Fruit fly (Drosophila melanogaster) whole organism, prepupa: Measurements from ENCODE around the gene CG32066.

Experiments used
- CG10631 ChIP-seq: fragments of 200-800 bp; sonication (Bioruptor generic); optimal IDR thresholded peaks from 2 replicates; lab custom pipeline; 2016; ENCODE audit warnings: missing biosample characterization, missing genetic modification characterization
- CG10669 ChIP-seq: fragments of 200-800 bp; sonication (Bioruptor generic); optimal IDR thresholded peaks from 3 replicates; lab custom pipeline; 2018; ENCODE audit warnings: missing biosample characterization, mild to moderate bottlenecking, missing genetic modification characterization, moderate library complexity
- CG11762 ChIP-seq: fragments of 200-800 bp; sonication (Bioruptor generic); optimal IDR thresholded peaks from 3 replicates; lab custom pipeline; 2016; ENCODE audit warnings: missing biosample characterization, missing genetic modification characterization; ENCODE audit not compliant: insufficient read depth
- CG11902 ChIP-seq: fragments of 200-800 bp; sonication (Bioruptor generic); optimal IDR thresholded peaks from 3 replicates; lab custom pipeline; 2016; ENCODE audit warnings: missing biosample characterization, missing genetic modification characterization
- CG1621 ChIP-seq: fragments of 200-800 bp; sonication (Bioruptor generic); optimal IDR thresholded peaks from 3 replicates; lab custom pipeline; 2018; ENCODE audit warnings: missing biosample characterization, mild to moderate bottlenecking, missing genetic modification characterization
- CG16779 ChIP-seq: fragments of 200-800 bp; sonication (Bioruptor generic); optimal IDR thresholded peaks from 3 replicates; lab custom pipeline; 2017; ENCODE audit warnings: missing biosample characterization, mild to moderate bottlenecking, missing genetic modification characterization
- CG3032 ChIP-seq: fragments of 200-800 bp; optimal IDR thresholded peaks from 2 replicates; lab custom pipeline; 2019; ENCODE audit warnings: missing biosample characterization, mild to moderate bottlenecking, missing genetic modification characterization, moderate library complexity
- CG32006 ChIP-seq: fragments of 200-800 bp; sonication (Bioruptor generic); optimal IDR thresholded peaks from 3 replicates; lab custom pipeline; 2017; ENCODE audit warnings: missing biosample characterization, mild to moderate bottlenecking, missing genetic modification characterization
- CG4318 ChIP-seq: fragments of 200-800 bp; sonication (Bioruptor generic); optimal IDR thresholded peaks from 3 replicates; lab custom pipeline; 2017; ENCODE audit warnings: missing biosample characterization, mild to moderate bottlenecking, missing genetic modification characterization
- CG6163 ChIP-seq: fragments of 200-800 bp; sonication (Bioruptor generic); IDR thresholded peaks from 3 replicates; pipeline ENCODE4 v1.3.6; 2022; ENCODE audit warnings: missing biosample characterization, missing genetic modification characterization
- CG6276 ChIP-seq: fragments of 200-800 bp; sonication (Bioruptor generic); optimal IDR thresholded peaks from 2 replicates; lab custom pipeline; 2017; ENCODE audit warnings: missing biosample characterization, mild to moderate bottlenecking, missing genetic modification characterization
- CG6792 ChIP-seq: fragments of 200-800 bp; sonication (Bioruptor generic); optimal IDR thresholded peaks from 3 replicates; lab custom pipeline; 2016; ENCODE audit warnings: missing biosample characterization, missing genetic modification characterization
- CG6854 ChIP-seq: fragments of 200-800 bp; sonication (Bioruptor generic); optimal IDR thresholded peaks from 2 replicates; lab custom pipeline; 2017; ENCODE audit warnings: missing biosample characterization, mild to moderate bottlenecking, missing genetic modification characterization
- CG7368 ChIP-seq: fragments of 200-800 bp; sonication (Bioruptor generic); optimal IDR thresholded peaks from 3 replicates; lab custom pipeline; 2016; ENCODE audit warnings: missing biosample characterization, missing genetic modification characterization
- CG8119 ChIP-seq: fragments of 200-800 bp; sonication (Bioruptor generic); IDR thresholded peaks from 3 replicates; pipeline ENCODE4 v1.3.6; 2022; ENCODE audit warnings: missing biosample characterization, missing genetic modification characterization
- CG9139 ChIP-seq: fragments of 200-800 bp; sonication (Bioruptor generic); optimal IDR thresholded peaks from 3 replicates; lab custom pipeline; 2017; ENCODE audit warnings: missing biosample characterization, mild to moderate bottlenecking, missing genetic modification characterization
- Eip93F ChIP-seq: fragments of 200-800 bp; sonication (Bioruptor generic); optimal IDR thresholded peaks from 2 replicates; lab custom pipeline; 2016; ENCODE audit warnings: missing biosample characterization, mild to moderate bottlenecking, missing genetic modification characterization
- Ets21C ChIP-seq: fragments of 200-800 bp; sonication (Bioruptor generic); optimal IDR thresholded peaks from 3 replicates; lab custom pipeline; 2016; ENCODE audit warnings: missing biosample characterization, missing genetic modification characterization
- Ets96B ChIP-seq: fragments of 200-800 bp; optimal IDR thresholded peaks from 2 replicates; lab custom pipeline; 2019; ENCODE audit warnings: missing biosample characterization, mild to moderate bottlenecking, missing genetic modification characterization, moderate library complexity
- Hr38 ChIP-seq: sonication (Bioruptor generic); optimal IDR thresholded peaks from 2 replicates; lab custom pipeline; 2016; ENCODE audit warnings: missing biosample characterization, missing genetic modification characterization
- Hr39 ChIP-seq: fragments of 200-800 bp; sonication (Bioruptor generic); optimal IDR thresholded peaks from 2 replicates; lab custom pipeline; 2016; ENCODE audit warnings: missing biosample characterization, missing genetic modification characterization
- Lpt ChIP-seq: fragments of 200-800 bp; sonication (Bioruptor generic); optimal IDR thresholded peaks from 3 replicates; lab custom pipeline; 2016; ENCODE audit warnings: missing biosample characterization, missing genetic modification characterization
- OdsH ChIP-seq: fragments of 200-800 bp; sonication (Bioruptor generic); optimal IDR thresholded peaks from 3 replicates; lab custom pipeline; 2016; ENCODE audit warnings: missing biosample characterization, missing genetic modification characterization
- Sox102F ChIP-seq: fragments of 200-800 bp; sonication (Bioruptor generic); optimal IDR thresholded peaks from 2 replicates; lab custom pipeline; 2016; ENCODE audit warnings: missing biosample characterization, mild to moderate bottlenecking, missing genetic modification characterization
- Sox14 ChIP-seq: fragments of 200-800 bp; sonication (Bioruptor generic); optimal IDR thresholded peaks from 3 replicates; lab custom pipeline; 2016; ENCODE audit warnings: missing biosample characterization, missing genetic modification characterization
- Sox15 ChIP-seq: fragments of 200-800 bp; sonication (Bioruptor generic); optimal IDR thresholded peaks from 3 replicates; lab custom pipeline; 2016; ENCODE audit warnings: missing biosample characterization, missing genetic modification characterization
- cyc ChIP-seq: fragments of 200-800 bp; sonication (Bioruptor generic); optimal IDR thresholded peaks from 3 replicates; lab custom pipeline; 2016; ENCODE audit warnings: missing biosample characterization, missing genetic modification characterization
- dac ChIP-seq: fragments of 200-800 bp; sonication (Bioruptor generic); optimal IDR thresholded peaks from 2 replicates; lab custom pipeline; 2017; ENCODE audit warnings: missing biosample characterization, mild to moderate bottlenecking, missing genetic modification characterization
- dsx ChIP-seq: fragments of 200-800 bp; optimal IDR thresholded peaks from 3 replicates; lab custom pipeline; 2019; ENCODE audit warnings: missing biosample characterization, mild to moderate bottlenecking, missing genetic modification characterization, moderate library complexity; ENCODE audit not compliant: poor library complexity, severe bottlenecking
- eg ChIP-seq: fragments of 200-800 bp; sonication (Bioruptor generic); IDR thresholded peaks from 3 replicates; pipeline ENCODE4 v1.3.6; 2022; ENCODE audit warnings: missing biosample characterization, missing genetic modification characterization
- esn ChIP-seq: fragments of 200-800 bp; sonication (Bioruptor generic); optimal IDR thresholded peaks from 2 replicates; lab custom pipeline; 2016; ENCODE audit warnings: missing biosample characterization, mild to moderate bottlenecking, missing genetic modification characterization, moderate library complexity
- fd85E ChIP-seq: fragments of 200-800 bp; sonication (Bioruptor generic); optimal IDR thresholded peaks from 3 replicates; lab custom pipeline; 2016; ENCODE audit warnings: missing biosample characterization, missing genetic modification characterization
- fkh ChIP-seq: fragments of 200-800 bp; sonication (Bioruptor generic); optimal IDR thresholded peaks from 3 replicates; lab custom pipeline; 2017; ENCODE audit warnings: missing biosample characterization, mild to moderate bottlenecking, missing genetic modification characterization, moderate library complexity
- lz ChIP-seq: fragments of 200-800 bp; sonication (Bioruptor generic); optimal IDR thresholded peaks from 3 replicates; lab custom pipeline; 2016; ENCODE audit warnings: missing biosample characterization, missing genetic modification characterization
- net ChIP-seq: fragments of 200-800 bp; sonication (Bioruptor generic); optimal IDR thresholded peaks from 3 replicates; lab custom pipeline; 2016; ENCODE audit warnings: missing biosample characterization, missing genetic modification characterization
- pdm3 ChIP-seq: fragments of 200-800 bp; sonication (Bioruptor generic); optimal IDR thresholded peaks from 3 replicates; lab custom pipeline; 2016; ENCODE audit warnings: missing biosample characterization, missing genetic modification characterization
- spab ChIP-seq: fragments of 200-800 bp; sonication (Bioruptor generic); optimal IDR thresholded peaks from 2 replicates; lab custom pipeline; 2017; ENCODE audit warnings: missing biosample characterization, mild to moderate bottlenecking, missing genetic modification characterization, missing genetic modification reagents
- ss ChIP-seq, 2 experiments: fragments of 200-800 bp; sonication (Bioruptor generic); optimal IDR thresholded peaks; 2 replicates in 1 of 2; 3 replicates in 1 of 2; lab custom pipeline; 2017 to 2018; ENCODE audit warnings: mild to moderate bottlenecking in 2 of 2, missing biosample characterization in 2 of 2, missing genetic modification characterization in 2 of 2, moderate library complexity in 1 of 2
- svp ChIP-seq: fragments of 200-800 bp; sonication (Bioruptor generic); peaks from one replicate; lab custom pipeline; 2016; ENCODE audit warnings: missing biosample characterization, missing genetic modification characterization
- topi ChIP-seq: fragments of 200-800 bp; sonication (Bioruptor generic); optimal IDR thresholded peaks from 3 replicates; lab custom pipeline; 2016; ENCODE audit warnings: missing biosample characterization, missing genetic modification characterization
- vri ChIP-seq: fragments of 200-800 bp; sonication (Bioruptor generic); optimal IDR thresholded peaks from 3 replicates; lab custom pipeline; 2016; ENCODE audit warnings: missing biosample characterization, mild to moderate bottlenecking, missing genetic modification characterization

Gene CG32066

DNA sequence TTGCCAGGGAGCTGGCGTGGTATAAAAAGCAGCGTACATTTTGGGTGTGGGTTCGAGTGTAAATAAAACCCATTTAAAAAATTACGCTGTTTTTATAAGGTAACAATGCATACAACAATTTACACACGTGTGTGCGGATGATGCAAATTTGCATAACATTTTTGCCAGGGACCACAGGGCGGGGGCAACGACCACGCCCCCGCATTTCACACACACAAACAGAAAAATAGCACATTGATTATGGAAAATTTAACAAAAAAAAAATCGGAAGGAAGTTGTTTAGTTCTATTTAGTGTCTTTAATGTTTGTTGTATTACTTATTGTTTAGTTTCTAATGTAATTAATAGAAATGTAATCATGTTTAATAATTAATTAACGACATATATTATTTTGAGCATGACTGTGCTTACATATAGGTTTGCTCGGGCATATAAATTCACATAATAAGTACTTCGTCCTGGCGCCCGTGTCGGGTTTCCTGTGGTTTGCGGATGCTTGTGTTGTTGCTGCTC is 43.7 kb upstream of the CG32066 start (continued):
- no peak for TF ChIP-seq vri
- no peak for TF ChIP-seq Sox14 (GFP tag; lab: Kevin White, UChicago)
- TF ChIP-seq CG10669 (GFP tag; lab: Kevin White, UChicago): peak; percentile 34
- peak; percentile 51; the same call in 1 of the 3 replicates for TF ChIP-seq CG6163 (GFP tag; lab: Robert Waterston, UW)
- TF ChIP-seq esn (GFP tag; lab: Kevin White, UChicago): peak; percentile 30
- no peak for TF ChIP-seq Sox15 (GFP tag; lab: Kevin White, UChicago)
- peak; percentile 23 for TF ChIP-seq OdsH
- TF ChIP-seq fd85E (GFP tag; lab: Kevin White, UChicago): no peak
- TF ChIP-seq spab (GFP tag; lab: Kevin White, UChicago): peak; percentile 30
- TF ChIP-seq CG6854 (GFP tag; lab: Kevin White, UChicago): no peak
- TF ChIP-seq CG1621 (tag; lab: Kevin White, UChicago): no peak
- TF ChIP-seq dsx (GFP tag; lab: Kevin White, UChicago): no peak
- TF ChIP-seq Ets21C (GFP tag; lab: Kevin White, UChicago): no peak
- no peak for TF ChIP-seq dac (GFP tag; lab: Kevin White, UChicago)
- TF ChIP-seq CG11902 (GFP tag; lab: Kevin White, UChicago): no peak
- no peak for TF ChIP-seq CG11762 (GFP tag; lab: Kevin White, UChicago)
- TF ChIP-seq CG10631 (GFP tag; lab: Kevin White, UChicago): peak; percentile 11

- no peak for TF ChIP-seq cyc (GFP tag; lab: Kevin White, UChicago)
Observed at dm6 chr3L:10702216-10702615, 41.4 kb upstream of the CG32066 start.

DNA sequence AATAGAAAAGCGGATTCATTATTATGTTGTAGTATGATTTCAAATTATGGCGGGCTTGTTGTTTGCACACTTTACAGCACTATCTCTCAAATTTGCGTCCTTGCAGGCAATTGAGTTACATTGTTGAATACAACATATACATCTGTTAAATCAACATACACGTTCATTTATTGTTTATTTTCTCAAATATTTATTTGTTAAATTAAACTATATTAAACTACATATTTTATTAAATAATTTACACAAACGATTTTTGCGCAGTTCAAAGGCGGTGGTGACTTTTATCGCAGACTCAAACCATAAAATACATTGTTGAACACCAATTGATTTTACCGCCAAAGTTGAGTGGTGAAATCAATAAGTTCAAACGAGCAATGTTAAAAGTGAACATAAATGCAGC is 37.4 kb upstream of the CG32066 start:
- TF ChIP-seq CG6276 (GFP tag; lab: Kevin White, UChicago): no peak
- no peak for TF ChIP-seq CG8119
- TF ChIP-seq cyc (GFP tag; lab: Kevin White, UChicago): no peak
- peak; percentile 21 for TF ChIP-seq CG3032
- no peak for TF ChIP-seq CG10669 (GFP tag; lab: Kevin White, UChicago)
- no peak for TF ChIP-seq ss (GFP tag; optimal IDR thresholded peaks at IDR 0.05; lab: Kevin White, UChicago)
- no peak for TF ChIP-seq fd85E (GFP tag; lab: Kevin White, UChicago)
- no peak for TF ChIP-seq CG9139
- TF ChIP-seq esn (GFP tag; lab: Kevin White, UChicago): no peak
- peak; percentile 94 for TF ChIP-seq dsx (GFP tag; lab: Kevin White, UChicago)
- no peak for TF ChIP-seq pdm3 (GFP tag; lab: Kevin White, UChicago)
- no peak for TF ChIP-seq eg (GFP tag; lab: Robert Waterston, UW)
- TF ChIP-seq CG7368 (GFP tag; lab: Kevin White, UChicago): no peak
- TF ChIP-seq Hr38 (GFP tag; lab: Kevin White, UChicago): no peak
- TF ChIP-seq OdsH: no peak
- TF ChIP-seq svp: peak; percentile 11
- no peak for TF ChIP-seq CG32006 (GFP tag; lab: Kevin White, UChicago)
- no peak for TF ChIP-seq Lpt (GFP tag; lab: Kevin White, UChicago)
- TF ChIP-seq Eip93F (GFP tag; lab: Kevin White, UChicago): no peak
- TF ChIP-seq Sox102F (GFP tag; lab: Kevin White, UChicago): no peak
- no peak for TF ChIP-seq spab (GFP tag; lab: Kevin White, UChicago)
- TF ChIP-seq dac (GFP tag; lab: Kevin White, UChicago): no peak
- TF ChIP-seq vri: no peak
- TF ChIP-seq CG6792 (GFP tag; lab: Kevin White, UChicago): no peak
- no peak for TF ChIP-seq Hr39 (GFP tag; lab: Kevin White, UChicago)
- TF ChIP-seq CG6163 (GFP tag; lab: Robert Waterston, UW): no peak
- no peak for TF ChIP-seq CG4318 (GFP tag; lab: Kevin White, UChicago)
- TF ChIP-seq net (GFP tag; lab: Kevin White, UChicago): no peak
- peak; percentile 8 for TF ChIP-seq lz
- peak; percentile 29 for TF ChIP-seq fkh (GFP tag; lab: Kevin White, UChicago)
- no peak for TF ChIP-seq CG16779 (tag; lab: Kevin White, UChicago)
- no peak for TF ChIP-seq Ets21C (GFP tag; lab: Kevin White, UChicago)
- TF ChIP-seq CG1621 (tag; lab: Kevin White, UChicago): no peak
- TF ChIP-seq topi: no peak
- TF ChIP-seq Ets96B: no peak
